Fruit fly (Drosophila melanogaster): ENCODE measurements around the gene CG32024.

DNA sequence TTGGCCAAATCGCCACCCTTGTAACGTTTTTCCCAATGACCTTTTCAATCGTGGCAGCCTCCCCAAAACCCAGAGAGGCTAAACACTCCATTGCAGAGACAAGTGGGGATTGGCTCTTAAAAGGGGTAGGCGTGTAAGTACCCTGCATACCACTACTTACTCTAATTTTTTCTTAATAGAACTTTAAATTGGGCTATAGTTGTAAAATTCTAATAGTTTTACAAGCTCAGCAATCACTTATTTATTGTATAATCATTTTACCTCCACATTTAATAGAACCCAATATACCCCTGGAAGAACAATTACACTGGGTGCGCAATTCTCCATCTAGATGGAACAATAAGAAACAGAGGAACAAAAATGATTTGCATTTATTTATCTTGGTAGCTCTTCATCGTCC lies 34.4 kb downstream of the CG32024 start:
- peak; percentile 63 for TF ChIP-seq CG15710 (tag; optimal IDR thresholded peaks at IDR 0.05)
- TF ChIP-seq CG13204 (GFP tag; optimal IDR thresholded peaks at IDR 0.05), result no peak
- TF ChIP-seq EcR (GFP tag; optimal IDR thresholded peaks at IDR 0.05), result no peak
- TF ChIP-seq Snoo (tag; optimal IDR thresholded peaks at IDR 0.05), result peak; percentile 64
- peak; percentile 41 for TF ChIP-seq CG34367 (tag; optimal IDR thresholded peaks at IDR 0.05)
- TF ChIP-seq CG10348 (GFP tag; IDR thresholded peaks at IDR 0.05), result no peak
- no peak for TF ChIP-seq gl (tag; optimal IDR thresholded peaks at IDR 0.05)
- TF ChIP-seq Pif1B (GFP tag; optimal IDR thresholded peaks at IDR 0.05), result no peak
